Worm (Caenorhabditis elegans) whole organism, young adult: ENCODE results near the gene sahd-1.

ENCODE experiments used
- B0261.1 ChIP-seq: sonication (generic microtip); optimal IDR thresholded peaks from 2 replicates; lab custom pipeline; 2016; ENCODE audit warnings: mild to moderate bottlenecking, missing genetic modification characterization, moderate library complexity, missing compliant biosample characterization
- C06A6.2 ChIP-seq: fragments of 200-800 bp; sonication (Bioruptor generic); conservative IDR thresholded peaks from 2 replicates; pipeline ENCODE4 v1.3.6; 2022; ENCODE audit warnings: missing genetic modification characterization, missing compliant biosample characterization
- D2030.7 ChIP-seq: fragments of 200-800 bp; sonication (Bioruptor generic); IDR thresholded peaks from 2 replicates; pipeline ENCODE4 v1.3.6; 2022; ENCODE audit warnings: missing genetic modification reagents, missing genetic modification characterization, missing compliant biosample characterization
- F52B5.7 ChIP-seq: sonication (generic microtip); optimal IDR thresholded peaks from 2 replicates; lab custom pipeline; 2016; ENCODE audit warnings: mild to moderate bottlenecking, missing genetic modification characterization, missing compliant biosample characterization
- Y56A3A.18 ChIP-seq: fragments of 200-800 bp; sonication (Bioruptor generic); IDR thresholded peaks from 2 replicates; pipeline ENCODE4 v1.3.6; 2022; ENCODE audit warnings: missing genetic modification reagents, missing genetic modification characterization, missing compliant biosample characterization
- ama-1 ChIP-seq, 3 experiments: fragments of 150-350 bp in 1 of 3; sonication (generic microtip) in 2 of 3; optimal IDR thresholded peaks; 2 replicates each; lab custom pipeline; 2014 to 2018; ENCODE audit warnings: missing biosample characterization in 2 of 3, missing genetic modification characterization in 2 of 3, missing genetic modification reagents in 2 of 3
- aptf-2 ChIP-seq: fragments of 200-800 bp; sonication (Bioruptor generic); conservative IDR thresholded peaks from 2 replicates; pipeline ENCODE4 v1.3.6; 2022; ENCODE audit warnings: missing genetic modification reagents, missing genetic modification characterization, missing compliant biosample characterization
- aptf-3 ChIP-seq: fragments of 200-800 bp; sonication (Bioruptor generic); IDR thresholded peaks from 2 replicates; pipeline ENCODE4 v1.3.6; 2022; ENCODE audit warnings: missing genetic modification characterization, missing compliant biosample characterization
- athp-1 ChIP-seq: sonication (generic microtip); optimal IDR thresholded peaks from 2 replicates; lab custom pipeline; 2017; ENCODE audit warnings: mild to moderate bottlenecking, missing genetic modification characterization, missing compliant biosample characterization
- bed-1 ChIP-seq: fragments of 200-800 bp; sonication (Bioruptor generic); IDR thresholded peaks from 2 replicates; pipeline ENCODE4 v1.3.6; 2022; ENCODE audit warnings: missing genetic modification reagents, missing genetic modification characterization, missing compliant biosample characterization
- ceh-27 ChIP-seq: fragments of 200-800 bp; sonication (Bioruptor generic); optimal IDR thresholded peaks from 2 replicates; lab custom pipeline; 2018; ENCODE audit warnings: mild to moderate bottlenecking, missing genetic modification characterization, moderate library complexity, missing compliant biosample characterization
- die-1 ChIP-seq: sonication (generic microtip); optimal IDR thresholded peaks from 2 replicates; lab custom pipeline; 2016; ENCODE audit warnings: missing genotype, mild to moderate bottlenecking, missing genetic modification characterization, missing compliant biosample characterization
- dox-1 ChIP-seq: fragments of 200-800 bp; sonication (Bioruptor generic); IDR thresholded peaks from 2 replicates; pipeline ENCODE4 v1.3.6; 2022; ENCODE audit warnings: missing genetic modification reagents, missing genetic modification characterization, missing compliant biosample characterization
- dpl-1 ChIP-seq: fragments of 150-350 bp; optimal IDR thresholded peaks from 2 replicates; lab custom pipeline; 2014; ENCODE audit warnings: missing biosample characterization, missing genetic modification reagents, missing genetic modification characterization
- efl-1 ChIP-seq: fragments of 150-350 bp; optimal IDR thresholded peaks from 2 replicates; lab custom pipeline; 2014; ENCODE audit warnings: missing biosample characterization, missing genetic modification reagents, missing genetic modification characterization
- egrh-3 ChIP-seq: fragments of 200-800 bp; sonication (Bioruptor generic); IDR thresholded peaks from 2 replicates; pipeline ENCODE4 v1.3.6; 2022; ENCODE audit warnings: missing genetic modification reagents, missing genetic modification characterization, missing compliant biosample characterization
- him-1 ChIP-seq: sonication (generic microtip); optimal IDR thresholded peaks from 2 replicates; lab custom pipeline; 2016; ENCODE audit warnings: missing genotype, missing genetic modification reagents, missing genetic modification characterization, missing compliant biosample characterization
- hmg-1.2 ChIP-seq: fragments of 200-800 bp; sonication (Bioruptor generic); IDR thresholded peaks from 2 replicates; pipeline ENCODE4 v1.3.6; 2022; ENCODE audit warnings: missing genetic modification reagents, missing genetic modification characterization, missing compliant biosample characterization
- lin-26 ChIP-seq: fragments of 200-800 bp; sonication (Bioruptor generic); IDR thresholded peaks from 2 replicates; pipeline ENCODE4 v1.3.6; 2022; ENCODE audit warnings: missing genetic modification reagents, missing genetic modification characterization, missing compliant biosample characterization
- lin-35 ChIP-seq, 3 experiments: fragments of 150-350 bp in 2 of 3; sonication (generic microtip) in 1 of 3; optimal IDR thresholded peaks; 2 replicates each; lab custom pipeline; 2014 to 2018; ENCODE audit warnings: missing biosample characterization in 3 of 3, missing genetic modification characterization in 3 of 3, missing genetic modification reagents in 3 of 3
- madf-3 ChIP-seq: fragments of 200-800 bp; sonication (Bioruptor generic); IDR thresholded peaks from 2 replicates; pipeline ENCODE4 v1.3.6; 2022; ENCODE audit warnings: missing genetic modification reagents, missing genetic modification characterization, missing compliant biosample characterization
- madf-6 ChIP-seq: fragments of 200-800 bp; sonication (Bioruptor generic); IDR thresholded peaks from 2 replicates; pipeline ENCODE4 v1.3.6; 2022; ENCODE audit warnings: missing genetic modification reagents, missing genetic modification characterization, missing compliant biosample characterization
- madf-8 ChIP-seq: fragments of 200-800 bp; sonication (Bioruptor generic); conservative IDR thresholded peaks from 2 replicates; pipeline ENCODE4 v1.3.6; 2022; ENCODE audit warnings: missing genetic modification reagents, missing genetic modification characterization, missing compliant biosample characterization
- nfya-2 ChIP-seq: fragments of 200-800 bp; sonication (Bioruptor generic); IDR thresholded peaks from 2 replicates; pipeline ENCODE4 v1.3.6; 2022; ENCODE audit warnings: missing genetic modification reagents, missing genetic modification characterization, missing compliant biosample characterization
- nfyb-1 ChIP-seq: fragments of 200-800 bp; sonication (Bioruptor generic); IDR thresholded peaks from 2 replicates; pipeline ENCODE4 v1.3.6; 2022; ENCODE audit warnings: missing genetic modification reagents, missing genetic modification characterization, missing compliant biosample characterization
- nhr-27 ChIP-seq: fragments of 200-800 bp; sonication (Bioruptor generic); optimal IDR thresholded peaks from 2 replicates; lab custom pipeline; 2018; ENCODE audit warnings: mild to moderate bottlenecking, missing genetic modification characterization, moderate library complexity, missing compliant biosample characterization
- rpc-1 ChIP-seq, 2 experiments: fragments of 150-350 bp in 1 of 2; sonication (generic microtip) in 1 of 2; optimal IDR thresholded peaks; 2 replicates each; lab custom pipeline; 2014 to 2018; ENCODE audit warnings: missing biosample characterization in 1 of 2, missing genetic modification characterization in 1 of 2, missing genetic modification reagents in 1 of 2, missing genotype in 1 of 2
- sdz-38 ChIP-seq: sonication (generic microtip); optimal IDR thresholded peaks from 2 replicates; lab custom pipeline; 2016; ENCODE audit warnings: missing genotype, missing genetic modification characterization, missing compliant biosample characterization
- snpc-1.1 ChIP-seq: sonication (generic microtip); optimal IDR thresholded peaks from 2 replicates; lab custom pipeline; 2017; ENCODE audit warnings: missing genetic modification characterization, mild to moderate bottlenecking, missing compliant biosample characterization, antibody characterized with exemption, moderate library complexity, missing genotype, missing genetic modification reagents; ENCODE audit not compliant: insufficient read depth
- snpc-1.3 ChIP-seq: sonication (generic microtip); optimal IDR thresholded peaks from 2 replicates; lab custom pipeline; 2017; ENCODE audit warnings: missing genetic modification characterization, mild to moderate bottlenecking, missing compliant biosample characterization, antibody characterized with exemption, moderate library complexity, missing genotype, missing genetic modification reagents; ENCODE audit not compliant: insufficient read depth
- snpc-4 ChIP-seq, 5 experiments: fragments of 150-350 bp in 1 of 5; sonication (generic microtip) in 4 of 5; optimal IDR thresholded peaks; 2 replicates each; lab custom pipeline; 2014 to 2018; ENCODE audit warnings: missing genetic modification characterization in 5 of 5, missing biosample characterization in 3 of 5, antibody characterized with exemption in 2 of 5, mild to moderate bottlenecking in 2 of 5, missing compliant biosample characterization in 2 of 5, missing genotype in 2 of 5, moderate library complexity in 2 of 5, missing genetic modification reagents in 1 of 5
- xnd-1 ChIP-seq: sonication (generic microtip); optimal IDR thresholded peaks from 2 replicates; lab custom pipeline; 2016; ENCODE audit warnings: missing genotype, missing genetic modification reagents, missing genetic modification characterization, missing compliant biosample characterization

sahd-1 gene

ce11 chrII:5500986-5501657 is 13.6 kb downstream of the sahd-1 start, which contains the start of gene F12A10.8 (continued):
- TF ChIP-seq nfyb-1 (GFP tag; lab: Robert Waterston, UW) (no peak), aptf-3 (GFP tag; lab: Robert Waterston, UW) (no peak), B0261.1 (no peak), F52B5.7 (no peak), him-1 (tag; lab: Kevin White, UChicago) (no peak), aptf-2 (GFP tag; lab: Robert Waterston, UW) (no peak), Y56A3A.18 (GFP tag; lab: Robert Waterston, UW) (no peak), snpc-4 (GFP tag; optimal IDR thresholded peaks at IDR 0.05; lab: Kevin White, UChicago) (peak; percentile 22), snpc-4 (tag; optimal IDR thresholded peaks at IDR 0.05; lab: Kevin White, UChicago) (no peak), athp-1 (tag; lab: Kevin White, UChicago) (no peak), lin-35 (GFP tag; optimal IDR thresholded peaks at IDR 0.05; lab: Kevin White, UChicago) (peak in 1 of 3 experiments; percentile 60)

ce11 chrII:5500470-5500869 is 14.3 kb downstream of the sahd-1 start, which contains the start of gene fzy-1:
fzy-1 (plus strand) TSS chrII:5500770.
- no peak for TF ChIP-seq hmg-1.2
- no peak for TF ChIP-seq snpc-4 (GFP tag; optimal IDR thresholded peaks at IDR 0.05; lab: Kevin White, UChicago)
- TF ChIP-seq snpc-4 (tag; optimal IDR thresholded peaks at IDR 0.05; lab: Kevin White, UChicago), result no peak
- TF ChIP-seq nhr-27 (tag; lab: Kevin White, UChicago), result no peak
- TF ChIP-seq dox-1 (GFP tag; lab: Robert Waterston, UW), result no peak
- TF ChIP-seq snpc-1.1 (tag; lab: Kevin White, UChicago), result no peak

ce11 chrII:5498156-5498739 is 16.5 kb downstream of the sahd-1 start, which contains the start of the genes suex-1 and F12A10.9:
suex-1 (minus strand) TSS chrII:5498256.
F12A10.9 (plus strand) TSS chrII:5498689.
- TF ChIP-seq sdz-38 (no peak), D2030.7 (GFP tag; lab: Robert Waterston, UW) (no peak)

- no peak for TF ChIP-seq nhr-27 (tag; lab: Kevin White, UChicago)
- TF ChIP-seq lin-26, result 0 out of 2 replicates have a peak, but pooled peaks have one; percentile 44
- peak; percentile 51; the same call in 1 of the 2 replicates for TF ChIP-seq madf-3 (GFP tag; lab: Robert Waterston, UW)
- no peak for TF ChIP-seq aptf-2 (GFP tag; lab: Robert Waterston, UW)
- peak; percentile 14 for TF ChIP-seq dpl-1 (GFP tag; lab: Kevin White, UChicago)
- no peak for TF ChIP-seq nfya-2 (GFP tag; lab: Robert Waterston, UW)
- 0 out of 2 replicates have a peak, but pooled peaks have one; percentile 42 for TF ChIP-seq Y56A3A.18 (GFP tag; lab: Robert Waterston, UW)
- TF ChIP-seq xnd-1, result peak; percentile 44
- no peak for TF ChIP-seq die-1 (tag; lab: Kevin White, UChicago)
- peak; percentile 83 for TF ChIP-seq madf-6 (GFP tag; lab: Robert Waterston, UW)
- no peak for TF ChIP-seq rpc-1 (optimal IDR thresholded peaks at IDR 0.05; lab: Kevin White, UChicago)
- no peak for TF ChIP-seq rpc-1 (tag; optimal IDR thresholded peaks at IDR 0.05; lab: Kevin White, UChicago)
- 0 out of 2 replicates have a peak, but pooled peaks have one; percentile 18 for TF ChIP-seq hmg-1.2
- peak; percentile 33 for TF ChIP-seq madf-8 (GFP tag; lab: Robert Waterston, UW)
- 0 out of 2 replicates have a peak, but pooled peaks have one; percentile 27 for TF ChIP-seq D2030.7 (GFP tag; lab: Robert Waterston, UW)
- TF ChIP-seq efl-1 (GFP tag; lab: Kevin White, UChicago), result peak; percentile 59
- TF ChIP-seq bed-1 (GFP tag; lab: Robert Waterston, UW), result no peak
- TF ChIP-seq, all 124 proteins: peak for 10
These were observed 17.2 kb downstream of the sahd-1 start for ce11 chrII:5497541-5497940.

ce11 chrII:5496375-5496774 is 18.4 kb downstream of the sahd-1 start, which contains the start of gene F12A10.1:
F12A10.1 (plus strand) TSS chrII:5496540.
- no peak for TF ChIP-seq ceh-27
- no peak for TF ChIP-seq C06A6.2 (GFP tag; lab: Robert Waterston, UW)
- TF ChIP-seq madf-3 (GFP tag; lab: Robert Waterston, UW), result no peak
- no peak for TF ChIP-seq snpc-1.3 (tag; lab: Kevin White, UChicago)
- no peak for TF ChIP-seq madf-6 (GFP tag; lab: Robert Waterston, UW)
- TF ChIP-seq egrh-3 (GFP tag; lab: Robert Waterston, UW), result no peak
- no peak for TF ChIP-seq ama-1 (optimal IDR thresholded peaks at IDR 0.05; lab: Kevin White, UChicago)
- TF ChIP-seq ama-1 (GFP tag; optimal IDR thresholded peaks at IDR 0.05; lab: Kevin White, UChicago), result no peak
- TF ChIP-seq, all 124 proteins: peak for 0
